Worm (Caenorhabditis elegans) whole organism, L3 larva: Measurements from ENCODE around the gene nspc-20.

Experiments used
- ceh-9 ChIP-seq: sonication (generic microtip); optimal IDR thresholded peaks from 2 replicates; lab custom pipeline; 2018; ENCODE audit warnings: missing biosample characterization, missing genetic modification characterization
- hmg-11 ChIP-seq: sonication (generic microtip); optimal IDR thresholded peaks from 2 replicates; lab custom pipeline; 2016; ENCODE audit warnings: missing genetic modification characterization, missing compliant biosample characterization
- lsy-12 ChIP-seq: sonication (generic microtip); optimal IDR thresholded peaks from 2 replicates; lab custom pipeline; 2016; ENCODE audit warnings: mild to moderate bottlenecking, missing genetic modification characterization, missing compliant biosample characterization
- skn-1 ChIP-seq: fragments of 150-350 bp; optimal IDR thresholded peaks from 2 replicates; lab custom pipeline; 2014; ENCODE audit warnings: missing biosample characterization, missing genetic modification characterization
- snpc-4 ChIP-seq: fragments of 150-350 bp; optimal IDR thresholded peaks from 2 replicates; lab custom pipeline; 2014; ENCODE audit warnings: missing biosample characterization, missing genetic modification characterization
- unc-62 ChIP-seq: fragments of 150-350 bp; sonication (generic microtip); optimal IDR thresholded peaks from 4 replicates; lab custom pipeline; 2014; ENCODE audit warnings: missing biosample characterization, missing genetic modification reagents, missing genetic modification characterization
- ztf-11 ChIP-seq: fragments of 150-350 bp; optimal IDR thresholded peaks from 2 replicates; lab custom pipeline; 2014; ENCODE audit warnings: missing biosample characterization, missing genetic modification characterization

DNA sequence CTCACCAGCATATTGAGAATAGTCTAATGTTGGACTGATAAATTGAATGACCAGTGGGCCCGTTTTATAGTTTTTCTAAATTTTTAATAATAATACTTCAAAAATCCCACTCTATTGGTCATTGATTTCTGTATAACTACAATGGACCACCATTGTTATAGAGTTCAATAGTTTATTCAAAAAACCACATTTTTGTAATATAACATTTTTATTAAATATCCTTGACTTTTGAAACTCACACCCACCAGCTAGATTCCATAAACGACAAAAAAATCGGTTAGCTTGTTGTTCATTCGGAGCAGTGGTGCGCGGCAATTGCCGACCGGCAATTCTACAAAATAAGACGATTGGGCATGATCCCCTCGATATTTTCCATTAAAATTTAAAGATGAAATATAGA is 2.4 kb downstream of the nspc-20 start, which contains the start of gene nspc-18:
- TF ChIP-seq unc-62 (GFP tag; lab: Kevin White, UChicago) (no peak), lsy-12 (tag; lab: Kevin White, UChicago) (no peak), ztf-11 (tag; lab: Kevin White, UChicago) (no peak), skn-1 (tag; lab: Kevin White, UChicago) (no peak), snpc-4 (tag; lab: Kevin White, UChicago) (no peak), ceh-9 (tag; lab: Kevin White, UChicago) (no peak), hmg-11 (no peak)
